Worm (Caenorhabditis elegans) whole organism, L4 larva: Measurements from ENCODE around the gene C47E12.14.
A peak's percentile ranks its signal among the peaks of the same experiment; 100 is the strongest.

ENCODE experiments used
- F10B5.3 ChIP-seq: sonication (generic microtip); optimal IDR thresholded peaks from 2 replicates; lab custom pipeline; 2016; ENCODE audit warnings: mild to moderate bottlenecking, missing genetic modification characterization, missing compliant biosample characterization
- F26F4.8 ChIP-seq: fragments of 200-800 bp; sonication (Bioruptor generic); conservative IDR thresholded peaks from 2 replicates; pipeline ENCODE4 v1.3.6; 2022; ENCODE audit warnings: missing genetic modification characterization, missing compliant biosample characterization
- F44E2.7 ChIP-seq: fragments of 200-800 bp; sonication (Bioruptor generic); IDR thresholded peaks from 2 replicates; pipeline ENCODE4 v2.1.2; 2022; ENCODE audit warnings: missing genetic modification characterization, missing compliant biosample characterization
- F49E8.2 ChIP-seq: sonication (generic microtip); optimal IDR thresholded peaks from 2 replicates; lab custom pipeline; 2016; ENCODE audit warnings: missing compliant biosample characterization, mild to moderate bottlenecking, missing genetic modification characterization, borderline replicate concordance
- R02D3.7 ChIP-seq: fragments of 150-350 bp; sonication (generic microtip); optimal IDR thresholded peaks from 3 replicates; lab custom pipeline; 2014; ENCODE audit warnings: missing biosample characterization, missing genetic modification characterization
- T26A8.4 ChIP-seq: fragments of 200-800 bp; sonication (Bioruptor generic); IDR thresholded peaks from 2 replicates; pipeline ENCODE4 v1.3.6; 2022; ENCODE audit warnings: missing genetic modification characterization, missing compliant biosample characterization
- Y105C5A.15 ChIP-seq: fragments of 200-800 bp; sonication (Bioruptor generic); IDR thresholded peaks from 2 replicates; pipeline ENCODE4 v1.3.6; 2022; ENCODE audit warnings: missing genetic modification characterization, missing compliant biosample characterization
- Y48G9A.11 ChIP-seq: fragments of 200-800 bp; sonication (Bioruptor generic); IDR thresholded peaks from 2 replicates; pipeline ENCODE4 v1.3.6; 2022; ENCODE audit warnings: missing genetic modification reagents, missing genetic modification characterization, missing compliant biosample characterization
- Y5F2A.4 ChIP-seq: fragments of 200-800 bp; sonication (Bioruptor generic); optimal IDR thresholded peaks from 2 replicates; lab custom pipeline; 2018; ENCODE audit warnings: mild to moderate bottlenecking, missing genetic modification characterization, missing compliant biosample characterization
- Y75B8A.6 ChIP-seq: fragments of 200-800 bp; sonication (Bioruptor generic); IDR thresholded peaks from 2 replicates; pipeline ENCODE4 v1.3.6; 2022; ENCODE audit warnings: missing genetic modification reagents, missing genetic modification characterization, missing compliant biosample characterization
- aha-1 ChIP-seq: fragments of 150-350 bp; peaks from one replicate; lab custom pipeline; 2014; ENCODE audit warnings: missing biosample characterization, missing genetic modification characterization
- ceh-20 ChIP-seq: fragments of 200-800 bp; sonication (Bioruptor generic); IDR thresholded peaks from 2 replicates; pipeline ENCODE4 v1.3.6; 2022; ENCODE audit warnings: missing genetic modification reagents, missing genetic modification characterization, missing compliant biosample characterization
- ceh-32 ChIP-seq: sonication (generic microtip); optimal IDR thresholded peaks from 2 replicates; lab custom pipeline; 2016; ENCODE audit warnings: mild to moderate bottlenecking, missing genetic modification characterization, missing compliant biosample characterization; ENCODE audit not compliant: poor library complexity
- ceh-44 ChIP-seq: fragments of 200-800 bp; sonication (Bioruptor generic); IDR thresholded peaks from 2 replicates; pipeline ENCODE4 v1.3.6; 2022; ENCODE audit warnings: missing genetic modification reagents, missing genetic modification characterization, missing compliant biosample characterization
- ceh-82 ChIP-seq: sonication (generic microtip); optimal IDR thresholded peaks from 2 replicates; lab custom pipeline; 2017; ENCODE audit warnings: missing biosample characterization, missing genetic modification characterization
- ces-1 ChIP-seq: fragments of 150-350 bp; sonication (generic microtip); optimal IDR thresholded peaks from 4 replicates; lab custom pipeline; 2014; ENCODE audit warnings: missing biosample characterization, missing genetic modification reagents, missing genetic modification characterization
- daf-16 ChIP-seq, 3 experiments: sonication (generic microtip); optimal IDR thresholded peaks; 2 replicates each; lab custom pipeline; 2016 to 2017; ENCODE audit warnings: missing genetic modification characterization in 3 of 3, missing genetic modification reagents in 3 of 3, mild to moderate bottlenecking in 2 of 3, missing compliant biosample characterization in 2 of 3, missing biosample characterization in 1 of 3, moderate library complexity in 1 of 3
- daf-8 ChIP-seq: fragments of 200-800 bp; sonication (Bioruptor generic); IDR thresholded peaks from 2 replicates; pipeline ENCODE4 v1.3.6; 2022; ENCODE audit warnings: missing genetic modification characterization, missing compliant biosample characterization
- dmd-6 ChIP-seq: fragments of 200-800 bp; sonication (Bioruptor generic); IDR thresholded peaks from 2 replicates; pipeline ENCODE4 v1.3.6; 2022; ENCODE audit warnings: missing genetic modification reagents, missing genetic modification characterization, missing compliant biosample characterization
- dpl-1 ChIP-seq: fragments of 150-350 bp; optimal IDR thresholded peaks from 2 replicates; lab custom pipeline; 2014; ENCODE audit warnings: missing biosample characterization, missing genetic modification reagents, missing genetic modification characterization
- dve-1 ChIP-seq: sonication (generic microtip); optimal IDR thresholded peaks from 2 replicates; lab custom pipeline; 2017; ENCODE audit warnings: antibody characterized with exemption, mild to moderate bottlenecking, missing genetic modification characterization, missing compliant biosample characterization; ENCODE audit not compliant: insufficient read depth
- hlh-11 ChIP-seq: fragments of 200-800 bp; sonication (Bioruptor generic); optimal IDR thresholded peaks from 2 replicates; lab custom pipeline; 2018; ENCODE audit warnings: mild to moderate bottlenecking, missing genetic modification characterization, missing compliant biosample characterization
- lim-7 ChIP-seq: fragments of 200-800 bp; sonication (Bioruptor generic); IDR thresholded peaks from 2 replicates; pipeline ENCODE4 v1.3.6; 2022; ENCODE audit warnings: missing genetic modification characterization, missing compliant biosample characterization
- lin-1 ChIP-seq: fragments of 200-800 bp; sonication (Bioruptor generic); IDR thresholded peaks from 2 replicates; pipeline ENCODE4 v1.3.6; 2022; ENCODE audit warnings: missing genetic modification reagents, missing genetic modification characterization, missing compliant biosample characterization
- lin-38 ChIP-seq: fragments of 200-800 bp; sonication (Bioruptor generic); IDR thresholded peaks from 2 replicates; pipeline ENCODE4 v1.3.6; 2022; ENCODE audit warnings: missing genetic modification reagents, missing genetic modification characterization, missing compliant biosample characterization
- lin-39 ChIP-seq: fragments of 150-350 bp; optimal IDR thresholded peaks from 2 replicates; lab custom pipeline; 2014; ENCODE audit warnings: missing biosample characterization, missing genetic modification reagents, missing genetic modification characterization
- nhr-11 ChIP-seq: fragments of 150-350 bp; optimal IDR thresholded peaks from 2 replicates; lab custom pipeline; 2014; ENCODE audit warnings: missing biosample characterization, missing genetic modification characterization
- nhr-111 ChIP-seq: fragments of 200-800 bp; sonication (Bioruptor generic); optimal IDR thresholded peaks from 2 replicates; lab custom pipeline; 2018; ENCODE audit warnings: mild to moderate bottlenecking, missing genetic modification characterization, missing compliant biosample characterization
- nhr-25 ChIP-seq: sonication (generic microtip); optimal IDR thresholded peaks from 2 replicates; lab custom pipeline; 2017; ENCODE audit warnings: missing genetic modification characterization, mild to moderate bottlenecking, missing compliant biosample characterization, antibody characterized with exemption, moderate library complexity, borderline replicate concordance; ENCODE audit not compliant: insufficient read depth
- nhr-28 ChIP-seq: fragments of 150-350 bp; optimal IDR thresholded peaks from 2 replicates; lab custom pipeline; 2014; ENCODE audit warnings: missing biosample characterization, missing genetic modification characterization
- nhr-41 ChIP-seq: fragments of 200-800 bp; sonication (Bioruptor generic); IDR thresholded peaks from 2 replicates; pipeline ENCODE4 v1.3.6; 2022; ENCODE audit warnings: missing genetic modification reagents, missing genetic modification characterization, missing compliant biosample characterization
- nhr-42 ChIP-seq: fragments of 200-800 bp; sonication (Bioruptor generic); IDR thresholded peaks from 2 replicates; pipeline ENCODE4 v1.3.6; 2022; ENCODE audit warnings: missing genetic modification characterization, missing compliant biosample characterization
- nhr-48 ChIP-seq: sonication (generic microtip); optimal IDR thresholded peaks from 2 replicates; lab custom pipeline; 2016; ENCODE audit warnings: mild to moderate bottlenecking, missing genetic modification characterization, missing compliant biosample characterization
- nhr-6 ChIP-seq: fragments of 150-350 bp; optimal IDR thresholded peaks from 2 replicates; lab custom pipeline; 2014; ENCODE audit warnings: missing biosample characterization, missing genetic modification characterization
- nhr-77 ChIP-seq: fragments of 150-350 bp; optimal IDR thresholded peaks from 2 replicates; lab custom pipeline; 2014; ENCODE audit warnings: missing biosample characterization, missing genetic modification characterization
- pha-4 ChIP-seq, 2 experiments: fragments of 150-350 bp in 1 of 2; fragments of 200-800 bp in 1 of 2; sonication (Bioruptor generic) in 1 of 2; IDR thresholded peaks in 1 of 2; optimal IDR thresholded peaks in 1 of 2; 2 replicates each; pipeline versions ENCODE4 v1.3.6 to Lab custom; 2014 to 2022; ENCODE audit warnings: missing genetic modification characterization in 2 of 2, missing genetic modification reagents in 2 of 2, missing biosample characterization in 1 of 2, missing compliant biosample characterization in 1 of 2
- saeg-2 ChIP-seq: fragments of 200-800 bp; sonication (Bioruptor generic); IDR thresholded peaks from 2 replicates; pipeline ENCODE4 v1.3.6; 2022; ENCODE audit warnings: missing genetic modification reagents, missing genetic modification characterization, missing compliant biosample characterization
- sdz-12 ChIP-seq: fragments of 200-800 bp; sonication (Bioruptor generic); optimal IDR thresholded peaks from 2 replicates; lab custom pipeline; 2018; ENCODE audit warnings: mild to moderate bottlenecking, missing genetic modification characterization, missing compliant biosample characterization
- set-16 ChIP-seq: fragments of 200-800 bp; sonication (Bioruptor generic); IDR thresholded peaks from 2 replicates; pipeline ENCODE4 v1.3.6; 2022; ENCODE audit warnings: missing genetic modification reagents, missing genetic modification characterization, missing compliant biosample characterization
- snpc-1.2 ChIP-seq: fragments of 200-800 bp; sonication (Bioruptor generic); IDR thresholded peaks from 2 replicates; pipeline ENCODE4 v1.3.6; 2022; ENCODE audit warnings: missing genetic modification reagents, missing genetic modification characterization, missing compliant biosample characterization
- snpc-4 ChIP-seq: fragments of 150-350 bp; optimal IDR thresholded peaks from 2 replicates; lab custom pipeline; 2014; ENCODE audit warnings: missing biosample characterization, missing genetic modification characterization
- spr-1 ChIP-seq: sonication (generic microtip); optimal IDR thresholded peaks from 2 replicates; lab custom pipeline; 2016; ENCODE audit warnings: mild to moderate bottlenecking, missing genetic modification characterization, missing compliant biosample characterization
- spr-3 ChIP-seq: fragments of 200-800 bp; sonication (Bioruptor generic); optimal IDR thresholded peaks from 2 replicates; lab custom pipeline; 2018; ENCODE audit warnings: mild to moderate bottlenecking, missing genetic modification characterization, missing compliant biosample characterization
- unc-130 ChIP-seq: sonication (generic microtip); optimal IDR thresholded peaks from 2 replicates; lab custom pipeline; 2016; ENCODE audit warnings: missing genetic modification reagents, missing genetic modification characterization, missing compliant biosample characterization
- vab-7 ChIP-seq: fragments of 200-800 bp; sonication (Bioruptor generic); IDR thresholded peaks from 2 replicates; pipeline ENCODE4 v1.3.6; 2022; ENCODE audit warnings: missing genetic modification reagents, missing genetic modification characterization, missing compliant biosample characterization
- zfp-3 ChIP-seq: fragments of 200-800 bp; sonication (Bioruptor generic); conservative IDR thresholded peaks from 2 replicates; pipeline ENCODE4 v1.3.6; 2022; ENCODE audit warnings: missing genetic modification reagents, missing genetic modification characterization, missing compliant biosample characterization
- zip-11 ChIP-seq: fragments of 200-800 bp; sonication (Bioruptor generic); IDR thresholded peaks from 2 replicates; pipeline ENCODE4 v1.3.6; 2022; ENCODE audit warnings: missing genetic modification characterization, missing compliant biosample characterization
- zip-2 ChIP-seq: fragments of 150-350 bp; optimal IDR thresholded peaks from 2 replicates; lab custom pipeline; 2014; ENCODE audit warnings: missing biosample characterization, missing genetic modification characterization
- ztf-7 ChIP-seq: fragments of 150-350 bp; optimal IDR thresholded peaks from 2 replicates; lab custom pipeline; 2014; ENCODE audit warnings: missing biosample characterization, missing genetic modification characterization

The C47E12.14 gene

DNA sequence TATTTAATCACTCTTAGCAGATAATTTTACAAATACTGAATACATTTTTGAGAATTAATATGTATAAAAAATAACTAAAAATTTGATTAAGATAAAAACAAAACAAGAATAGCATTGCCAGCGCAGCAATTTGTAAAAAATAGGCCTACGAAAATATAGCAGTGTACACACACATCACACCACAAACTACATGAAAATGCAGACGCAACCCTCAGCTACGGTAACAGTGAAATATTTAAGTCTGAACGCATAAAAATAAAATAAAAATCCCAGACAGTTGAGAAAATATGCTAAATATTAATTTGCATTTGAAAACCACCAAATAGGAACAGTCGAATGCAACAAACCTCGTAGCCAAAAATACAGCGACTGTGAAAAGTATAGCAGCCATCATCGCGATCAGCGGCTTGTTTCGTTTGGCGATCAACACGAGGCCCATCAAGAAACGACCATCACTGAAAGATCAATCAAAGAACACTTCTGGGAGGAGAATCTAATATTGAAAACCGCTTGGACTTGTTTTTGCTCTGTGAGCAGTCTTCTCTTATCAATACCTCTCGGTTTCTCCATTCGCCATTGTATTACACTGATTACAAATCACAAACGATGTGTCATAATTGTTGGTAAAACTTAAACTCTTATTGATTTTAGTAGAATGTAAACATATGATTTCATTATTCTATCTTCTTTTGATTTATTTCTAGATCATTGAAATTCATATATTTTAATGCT lies 22.5 kb upstream of the C47E12.14 start, which contains the start of gene pyp-1 (continued):
- TF ChIP-seq nhr-111, result no peak
- no peak for TF ChIP-seq ceh-44
- TF ChIP-seq F49E8.2 (tag; lab: Kevin White, UChicago), result no peak
- TF ChIP-seq nhr-28 (tag; lab: Kevin White, UChicago), result peak; percentile 67
- TF ChIP-seq dpl-1 (GFP tag; lab: Kevin White, UChicago), result peak; percentile 5
- TF ChIP-seq F44E2.7, result no peak
- no peak for TF ChIP-seq nhr-42 (GFP tag; lab: Robert Waterston, UW)
- TF ChIP-seq nhr-48 (tag; lab: Kevin White, UChicago), result no peak
- TF ChIP-seq spr-1 (tag; lab: Kevin White, UChicago), result no peak
- no peak for TF ChIP-seq F10B5.3
- TF ChIP-seq Y105C5A.15, result no peak
- TF ChIP-seq zfp-3, result no peak
- no peak for TF ChIP-seq ceh-32 (tag; lab: Kevin White, UChicago)
- no peak for TF ChIP-seq pha-4 (GFP tag; IDR thresholded peaks at IDR 0.05; lab: Robert Waterston, UW)
- TF ChIP-seq pha-4 (tag; optimal IDR thresholded peaks at IDR 0.05; lab: Kevin White, UChicago), result peak; percentile 48
- TF ChIP-seq saeg-2 (GFP tag; lab: Robert Waterston, UW), result no peak
- TF ChIP-seq sdz-12 (GFP tag; lab: Kevin White, UChicago), result no peak
- TF ChIP-seq R02D3.7, result no peak
- 0 out of 2 replicates have a peak, but pooled peaks have one; percentile 37 for TF ChIP-seq snpc-1.2 (GFP tag; lab: Robert Waterston, UW)
- TF ChIP-seq dve-1 (tag; lab: Kevin White, UChicago), result peak; percentile 74
- TF ChIP-seq zip-2 (tag; lab: Kevin White, UChicago), result no peak
- no peak for TF ChIP-seq nhr-41
- no peak for TF ChIP-seq spr-3 (GFP tag; lab: Kevin White, UChicago)
- TF ChIP-seq nhr-77 (tag; lab: Kevin White, UChicago), result no peak
- TF ChIP-seq F26F4.8, result no peak
- peak; percentile 30 for TF ChIP-seq nhr-11 (tag; lab: Kevin White, UChicago)
- TF ChIP-seq vab-7 (GFP tag; lab: Robert Waterston, UW), result no peak
- no peak for TF ChIP-seq aha-1
- TF ChIP-seq lin-38 (GFP tag; lab: Robert Waterston, UW), result peak; percentile 42
- TF ChIP-seq daf-8 (GFP tag; lab: Robert Waterston, UW), result no peak
- TF ChIP-seq Y75B8A.6 (GFP tag; lab: Robert Waterston, UW), result no peak
- TF ChIP-seq dmd-6, result no peak
- no peak for TF ChIP-seq lim-7 (GFP tag; lab: Robert Waterston, UW)
- no peak for TF ChIP-seq lin-1 (GFP tag; lab: Robert Waterston, UW)
- no peak for TF ChIP-seq ceh-82
- no peak for TF ChIP-seq ztf-7 (tag; lab: Kevin White, UChicago)
- no peak for TF ChIP-seq ces-1 (GFP tag; lab: Kevin White, UChicago)
- TF ChIP-seq nhr-6 (tag; lab: Kevin White, UChicago), result no peak
- TF ChIP-seq Y5F2A.4 (GFP tag; lab: Kevin White, UChicago), result no peak
- peak; percentile 67 for TF ChIP-seq hlh-11 (tag; lab: Kevin White, UChicago)
- TF ChIP-seq set-16 (GFP tag; lab: Robert Waterston, UW), result no peak
- TF ChIP-seq ceh-20 (GFP tag; lab: Robert Waterston, UW), result no peak
- peak; percentile 9 for TF ChIP-seq unc-130 (GFP tag; lab: Kevin White, UChicago)
- 0 out of 2 replicates have a peak, but pooled peaks have one; percentile 20 for TF ChIP-seq Y48G9A.11
- TF ChIP-seq daf-16 (GFP tag; optimal IDR thresholded peaks at IDR 0.05; lab: Kevin White, UChicago), result peak in 1 of 2 experiments; percentile 68
- TF ChIP-seq daf-16 (tag; optimal IDR thresholded peaks at IDR 0.05; lab: Kevin White, UChicago), result peak; percentile 92
- TF ChIP-seq zip-11 (GFP tag; lab: Robert Waterston, UW), result no peak
- no peak for TF ChIP-seq nhr-25
- TF ChIP-seq T26A8.4 (GFP tag; lab: Robert Waterston, UW), result no peak
- TF ChIP-seq snpc-4, result no peak
- TF ChIP-seq lin-39 (tag; lab: Kevin White, UChicago), result no peak
